Fruit fly (Drosophila melanogaster) whole organism, embryonic: Measurements from ENCODE around the gene CG11970.

Experiments used
- Adf1 ChIP-seq: fragments of 200-800 bp; sonication (Bioruptor generic); IDR thresholded peaks from 2 replicates; pipeline ENCODE4 v1.3.6; 2022; ENCODE audit warnings: missing biosample characterization, missing genetic modification characterization
- B-H2 ChIP-seq: fragments of 200-800 bp; sonication (Bioruptor generic); optimal IDR thresholded peaks from 2 replicates; lab custom pipeline; 2018; ENCODE audit warnings: missing biosample characterization, mild to moderate bottlenecking, missing genetic modification characterization
- CG13296 ChIP-seq: fragments of 200-800 bp; sonication (Bioruptor generic); optimal IDR thresholded peaks from 3 replicates; lab custom pipeline; 2018; ENCODE audit warnings: missing biosample characterization, mild to moderate bottlenecking, missing genetic modification characterization
- CG15269 ChIP-seq: fragments of 200-800 bp; sonication (Bioruptor generic); optimal IDR thresholded peaks from 2 replicates; lab custom pipeline; 2018; ENCODE audit warnings: missing biosample characterization, mild to moderate bottlenecking, missing genetic modification characterization, moderate library complexity
- CG15601 ChIP-seq: fragments of 200-800 bp; sonication (Bioruptor generic); optimal IDR thresholded peaks from 3 replicates; lab custom pipeline; 2019; ENCODE audit warnings: missing biosample characterization, mild to moderate bottlenecking, missing genetic modification characterization, moderate library complexity
- CG1603 ChIP-seq: fragments of 200-800 bp; sonication (Bioruptor generic); optimal IDR thresholded peaks from 2 replicates; lab custom pipeline; 2019; ENCODE audit warnings: missing biosample characterization, mild to moderate bottlenecking, missing genetic modification characterization, moderate library complexity
- CG16813 ChIP-seq: fragments of 200-800 bp; sonication (Bioruptor generic); IDR thresholded peaks from 3 replicates; pipeline ENCODE4 v1.3.6; 2022; ENCODE audit warnings: missing biosample characterization, missing genetic modification characterization; ENCODE audit not compliant: partially characterized antibody
- CG17186 ChIP-seq: fragments of 200-800 bp; sonication (Bioruptor generic); optimal IDR thresholded peaks from 3 replicates; lab custom pipeline; 2017; ENCODE audit warnings: missing biosample characterization, missing genetic modification reagents, missing genetic modification characterization
- CG17568 ChIP-seq: fragments of 200-800 bp; sonication (Bioruptor generic); optimal IDR thresholded peaks from 2 replicates; lab custom pipeline; 2018; ENCODE audit warnings: missing biosample characterization, mild to moderate bottlenecking, missing genetic modification characterization, moderate library complexity
- CG17912 ChIP-seq: fragments of 200-800 bp; sonication (Bioruptor generic); optimal IDR thresholded peaks from 2 replicates; lab custom pipeline; 2018; ENCODE audit warnings: missing biosample characterization, mild to moderate bottlenecking, missing genetic modification characterization
- CG30403 ChIP-seq: fragments of 200-800 bp; sonication (Bioruptor generic); optimal IDR thresholded peaks from 3 replicates; lab custom pipeline; 2016; ENCODE audit warnings: missing biosample characterization, missing genetic modification characterization
- CG33213 ChIP-seq: fragments of 200-800 bp; sonication (Bioruptor generic); optimal IDR thresholded peaks from 3 replicates; lab custom pipeline; 2016; ENCODE audit warnings: missing biosample characterization, missing genetic modification characterization
- CG5180 ChIP-seq: fragments of 200-800 bp; sonication (Bioruptor generic); optimal IDR thresholded peaks from 3 replicates; lab custom pipeline; 2017; ENCODE audit warnings: missing biosample characterization, missing genetic modification characterization, mild to moderate bottlenecking, moderate library complexity, missing genetic modification reagents
- CG6791 ChIP-seq: fragments of 200-800 bp; sonication (Bioruptor generic); IDR thresholded peaks from 3 replicates; pipeline ENCODE4 v1.3.6; 2022; ENCODE audit warnings: missing biosample characterization, missing genetic modification characterization; ENCODE audit not compliant: partially characterized antibody
- CG7839 ChIP-seq: fragments of 200-800 bp; sonication (Bioruptor generic); optimal IDR thresholded peaks from 3 replicates; lab custom pipeline; 2018; ENCODE audit warnings: missing biosample characterization, mild to moderate bottlenecking, missing genetic modification characterization, moderate library complexity
- CG7928 ChIP-seq: fragments of 200-800 bp; sonication (Bioruptor generic); optimal IDR thresholded peaks from 2 replicates; lab custom pipeline; 2017; ENCODE audit warnings: missing biosample characterization, mild to moderate bottlenecking, missing genetic modification characterization
- CG7963 ChIP-seq: fragments of 200-800 bp; sonication (Bioruptor generic); IDR thresholded peaks from 3 replicates; pipeline ENCODE4 v1.3.6; 2022; ENCODE audit warnings: missing biosample characterization, missing genetic modification characterization; ENCODE audit not compliant: partially characterized antibody
- CG9817 ChIP-seq: fragments of 200-800 bp; sonication (Bioruptor generic); optimal IDR thresholded peaks from 2 replicates; lab custom pipeline; 2018; ENCODE audit warnings: missing biosample characterization, mild to moderate bottlenecking, missing genetic modification characterization, moderate library complexity
- D19A ChIP-seq: fragments of 200-800 bp; optimal IDR thresholded peaks from 3 replicates; lab custom pipeline; 2019; ENCODE audit warnings: missing biosample characterization, mild to moderate bottlenecking, missing genetic modification characterization, moderate library complexity
- Eip74EF ChIP-seq, 2 experiments: fragments of 200-800 bp in 1 of 2; fragments of >200 bp in 1 of 2; sonication (Bioruptor generic) in 1 of 2; optimal IDR thresholded peaks; 2 replicates each; lab custom pipeline; 2017 to 2019; ENCODE audit warnings: missing biosample characterization in 2 of 2, missing genetic modification characterization in 2 of 2, mild to moderate bottlenecking in 1 of 2, moderate library complexity in 1 of 2
- H15 ChIP-seq: fragments of 200-800 bp; sonication (Bioruptor generic); IDR thresholded peaks from 3 replicates; pipeline ENCODE4 v1.3.6; 2022; ENCODE audit warnings: missing biosample characterization, missing genetic modification characterization
- MTF-1 ChIP-seq: fragments of 200-800 bp; sonication (Bioruptor generic); optimal IDR thresholded peaks from 2 replicates; lab custom pipeline; 2018; ENCODE audit warnings: missing biosample characterization, mild to moderate bottlenecking, missing genetic modification characterization, borderline replicate concordance
- Nf-YC ChIP-seq: fragments of 200-800 bp; optimal IDR thresholded peaks from 3 replicates; lab custom pipeline; 2019; ENCODE audit warnings: missing biosample characterization, mild to moderate bottlenecking, missing genetic modification characterization, moderate library complexity
- NfI ChIP-seq: fragments of 200-800 bp; sonication (Bioruptor generic); optimal IDR thresholded peaks from 3 replicates; lab custom pipeline; 2018; ENCODE audit warnings: missing biosample characterization, mild to moderate bottlenecking, missing genetic modification characterization, moderate library complexity
- Oaz ChIP-seq: fragments of 200-800 bp; sonication (Bioruptor generic); IDR thresholded peaks from 2 replicates; pipeline ENCODE4 v1.3.6; 2022; ENCODE audit warnings: missing biosample characterization, missing genetic modification characterization
- Side ChIP-seq: fragments of 200-800 bp; sonication (Bioruptor generic); optimal IDR thresholded peaks from 2 replicates; lab custom pipeline; 2016; ENCODE audit warnings: missing biosample characterization, missing genetic modification characterization
- amos ChIP-seq: fragments of 200-800 bp; sonication (Bioruptor generic); IDR thresholded peaks from 2 replicates; pipeline ENCODE4 v1.3.6; 2022; ENCODE audit warnings: missing biosample characterization, missing genetic modification characterization; ENCODE audit not compliant: partially characterized antibody
- aop ChIP-seq: fragments of 200-800 bp; sonication (Bioruptor generic); IDR thresholded peaks from 2 replicates; pipeline ENCODE4 v1.3.6; 2022; ENCODE audit warnings: missing biosample characterization, missing genetic modification characterization
- ara ChIP-seq: fragments of 200-800 bp; sonication (Bioruptor generic); IDR thresholded peaks from 2 replicates; pipeline ENCODE4 v1.3.6; 2022; ENCODE audit warnings: missing biosample characterization, missing genetic modification characterization
- chif ChIP-seq, 2 experiments: fragments of 200-800 bp; sonication (Bioruptor generic); optimal IDR thresholded peaks; 3 replicates each; lab custom pipeline; 2016; ENCODE audit warnings: missing biosample characterization in 2 of 2, missing genetic modification characterization in 2 of 2
- kay ChIP-seq: fragments of 200-800 bp; sonication (Bioruptor generic); optimal IDR thresholded peaks from 2 replicates; lab custom pipeline; 2016; ENCODE audit warnings: missing biosample characterization, missing genetic modification characterization
- lab ChIP-seq: fragments of 200-800 bp; sonication (Bioruptor generic); optimal IDR thresholded peaks from 3 replicates; lab custom pipeline; 2017; ENCODE audit warnings: missing biosample characterization, missing genetic modification characterization, mild to moderate bottlenecking, moderate library complexity, missing genetic modification reagents
- mam ChIP-seq: fragments of 200-800 bp; sonication (Bioruptor generic); optimal IDR thresholded peaks from 3 replicates; lab custom pipeline; 2016; ENCODE audit warnings: missing biosample characterization, missing genetic modification characterization
- pan ChIP-seq, 4 experiments: fragments of >200 bp in 3 of 4; fragments of 200-800 bp in 1 of 4; sonication (Bioruptor generic) in 1 of 4; optimal IDR thresholded peaks in 3 of 4; IDR thresholded peaks in 1 of 4; 2 replicates each; pipeline versions ENCODE4 v1.3.6 to Lab custom; 2017 to 2022; ENCODE audit warnings: missing biosample characterization in 2 of 4, missing genetic modification characterization in 2 of 4, mixed read lengths in 1 of 4
- pb ChIP-seq: fragments of 200-800 bp; sonication (Bioruptor generic); optimal IDR thresholded peaks from 3 replicates; lab custom pipeline; 2016; ENCODE audit warnings: missing biosample characterization, missing genetic modification characterization
- pfk ChIP-seq: fragments of 200-800 bp; sonication (Bioruptor generic); optimal IDR thresholded peaks from 2 replicates; lab custom pipeline; 2018; ENCODE audit warnings: missing biosample characterization, mild to moderate bottlenecking, missing genetic modification characterization, moderate library complexity
- sd ChIP-seq: fragments of 200-800 bp; sonication (Bioruptor generic); optimal IDR thresholded peaks from 3 replicates; lab custom pipeline; 2018; ENCODE audit warnings: missing biosample characterization, mild to moderate bottlenecking, missing genetic modification characterization, moderate library complexity
- seq ChIP-seq: fragments of 200-800 bp; sonication (Bioruptor generic); IDR thresholded peaks from 2 replicates; pipeline ENCODE4 v1.3.6; 2022; ENCODE audit warnings: missing biosample characterization, missing genetic modification characterization
- sqz ChIP-seq: fragments of 200-800 bp; sonication (Bioruptor generic); optimal IDR thresholded peaks from 3 replicates; lab custom pipeline; 2018; ENCODE audit warnings: missing biosample characterization, mild to moderate bottlenecking, missing genetic modification characterization
- stc ChIP-seq: fragments of 200-800 bp; sonication (Bioruptor generic); IDR thresholded peaks from 2 replicates; pipeline ENCODE4 v1.3.6; 2022; ENCODE audit warnings: missing biosample characterization, missing genetic modification characterization
- tll ChIP-seq, 2 experiments: fragments of 200-800 bp in 1 of 2; fragments of >200 bp in 1 of 2; sonication (Bioruptor generic) in 1 of 2; optimal IDR thresholded peaks; 2 replicates each; lab custom pipeline; 2017 to 2019; ENCODE audit warnings: missing biosample characterization in 2 of 2, missing genetic modification characterization in 2 of 2, mild to moderate bottlenecking in 1 of 2, moderate library complexity in 1 of 2
- trem ChIP-seq: fragments of 200-800 bp; optimal IDR thresholded peaks from 3 replicates; lab custom pipeline; 2019; ENCODE audit warnings: missing biosample characterization, mild to moderate bottlenecking, missing genetic modification characterization, moderate library complexity
- unc-4 ChIP-seq: fragments of 200-800 bp; sonication (Bioruptor generic); IDR thresholded peaks from 2 replicates; pipeline ENCODE4 v1.3.6; 2022; ENCODE audit warnings: missing biosample characterization, missing genetic modification characterization; ENCODE audit not compliant: partially characterized antibody
- zen ChIP-seq: fragments of 200-800 bp; sonication (Bioruptor generic); optimal IDR thresholded peaks from 3 replicates; lab custom pipeline; 2018; ENCODE audit warnings: missing biosample characterization, mild to moderate bottlenecking, missing genetic modification characterization, moderate library complexity
- zen2 ChIP-seq: fragments of 200-800 bp; sonication (Bioruptor generic); IDR thresholded peaks from 3 replicates; pipeline ENCODE4 v1.3.6; 2022; ENCODE audit warnings: missing biosample characterization, missing genetic modification characterization; ENCODE audit not compliant: partially characterized antibody

CG11970 gene

DNA sequence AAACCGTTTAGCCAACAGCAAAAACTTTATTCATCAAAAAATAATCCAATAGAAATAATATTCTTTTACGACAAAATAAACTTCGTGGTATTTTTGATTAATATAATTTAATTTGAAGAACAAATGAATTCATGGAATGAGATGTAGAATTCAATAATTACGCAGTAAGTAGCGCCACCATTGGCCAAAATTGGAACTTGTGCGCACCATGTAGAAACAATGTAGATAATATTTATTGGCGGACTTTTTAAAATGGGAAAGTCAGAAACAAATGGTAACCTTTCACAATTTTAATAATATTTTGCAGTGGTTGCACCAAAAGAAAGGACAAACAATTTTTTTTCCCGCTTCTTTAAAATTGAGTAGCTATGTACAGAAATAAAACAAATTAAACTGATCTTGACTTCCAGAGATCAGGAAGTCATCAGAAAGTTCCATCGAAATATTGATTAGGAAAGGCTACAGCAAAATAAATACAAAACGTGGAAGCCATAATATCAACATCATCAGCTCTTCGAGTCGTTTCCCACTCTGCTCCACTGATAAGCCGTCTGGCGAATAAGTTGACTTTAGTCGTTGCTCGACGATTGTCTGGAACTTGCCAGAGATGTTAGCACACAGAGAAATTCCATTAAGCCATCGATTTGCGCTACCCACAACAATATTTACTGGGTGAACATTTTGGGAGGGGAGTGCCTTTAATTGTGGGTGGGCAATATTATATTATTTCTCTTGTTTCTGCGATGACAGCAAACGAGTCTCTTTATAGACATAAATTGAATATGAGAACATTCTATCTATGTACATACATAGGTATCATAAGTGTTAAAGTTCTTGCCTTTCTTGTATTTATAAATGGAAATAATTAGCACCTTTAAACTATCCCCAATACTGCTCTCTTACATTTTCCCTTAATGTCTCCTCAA, 4.4 kb upstream of the CG11970 start (continued):
- TF ChIP-seq CG33213 (GFP tag; lab: Kevin White, UChicago): peak; percentile 9
- TF ChIP-seq B-H2 (GFP tag; lab: Kevin White, UChicago): no peak
- TF ChIP-seq Eip74EF (GFP tag; optimal IDR thresholded peaks at IDR 0.05; lab: Kevin White, UChicago): peak in 1 of 2 experiments; percentile 22
- peak; percentile 18 for TF ChIP-seq pfk (GFP tag; lab: Kevin White, UChicago)
- no peak for TF ChIP-seq CG13296 (GFP tag; lab: Kevin White, UChicago)
- TF ChIP-seq Side (GFP tag; lab: Kevin White, UChicago): no peak
- peak; percentile 24 for TF ChIP-seq NfI (GFP tag; lab: Kevin White, UChicago)
- TF ChIP-seq pan (optimal IDR thresholded peaks at IDR 0.05; lab: Kevin White, UChicago): no peak
- no peak for TF ChIP-seq pan (GFP tag; optimal IDR thresholded peaks at IDR 0.05 in 1 of 2, IDR thresholded peaks at IDR 0.05 in 1 of 2)
- TF ChIP-seq unc-4 (GFP tag; lab: Robert Waterston, UW): peak; percentile 39; the same call in 1 of the 2 replicates
- peak; percentile 27 for TF ChIP-seq CG17912 (GFP tag; lab: Kevin White, UChicago)
- no peak for TF ChIP-seq Oaz (GFP tag; lab: Robert Waterston, UW)
- TF ChIP-seq CG15601 (tag; lab: Kevin White, UChicago): no peak
- 0 out of 3 replicates have a peak, but pooled peaks have one; percentile 6 for TF ChIP-seq H15
- TF ChIP-seq CG7839: peak; percentile 25
- peak; percentile 33 for TF ChIP-seq CG17186
- TF ChIP-seq CG17568: peak; percentile 2
- peak; percentile 37 for TF ChIP-seq zen (tag; lab: Kevin White, UChicago)
- TF ChIP-seq CG1603 (tag; lab: Kevin White, UChicago): peak; percentile 32
- TF ChIP-seq Nf-YC: peak; percentile 38
- no peak for TF ChIP-seq pb
- TF ChIP-seq ara (GFP tag; lab: Robert Waterston, UW): no peak
- TF ChIP-seq mam: no peak
- TF ChIP-seq seq (GFP tag; lab: Robert Waterston, UW): peak; percentile 54
- peak; percentile 25 for TF ChIP-seq D19A
- no peak for TF ChIP-seq zen2 (GFP tag; lab: Robert Waterston, UW)
- peak; percentile 56 for TF ChIP-seq CG5180 (GFP tag; lab: Kevin White, UChicago)
- peak; percentile 39 for TF ChIP-seq lab (GFP tag; lab: Kevin White, UChicago)
- TF ChIP-seq CG15269 (tag; lab: Kevin White, UChicago): peak; percentile 28
- TF ChIP-seq CG7928 (GFP tag; lab: Kevin White, UChicago): no peak
- peak; percentile 60; the same call in 2 of the 3 replicates for TF ChIP-seq CG16813 (GFP tag; lab: Robert Waterston, UW)
- TF ChIP-seq chif (GFP tag; optimal IDR thresholded peaks at IDR 0.05; lab: Kevin White, UChicago): peak in 1 of 2 experiments; percentile 30
- TF ChIP-seq stc (GFP tag; lab: Robert Waterston, UW): no peak
- TF ChIP-seq CG7963 (GFP tag; lab: Robert Waterston, UW): peak; percentile 56; the same call in 2 of the 3 replicates
- no peak for TF ChIP-seq aop (GFP tag; lab: Robert Waterston, UW)
- TF ChIP-seq tll (GFP tag; optimal IDR thresholded peaks at IDR 0.05; lab: Kevin White, UChicago): no peak
- TF ChIP-seq trem (tag; lab: Kevin White, UChicago): peak; percentile 27
- TF ChIP-seq Adf1 (GFP tag; lab: Robert Waterston, UW): no peak
- no peak for TF ChIP-seq kay (GFP tag; lab: Kevin White, UChicago)
- peak; percentile 23 for TF ChIP-seq CG9817 (tag; lab: Kevin White, UChicago)
- TF ChIP-seq CG30403: peak; percentile 24
- 0 out of 3 replicates have a peak, but pooled peaks have one; percentile 45 for TF ChIP-seq CG6791 (GFP tag; lab: Robert Waterston, UW)
- peak; percentile 80 for TF ChIP-seq amos (GFP tag; lab: Robert Waterston, UW)
- no peak for TF ChIP-seq sqz (GFP tag; lab: Kevin White, UChicago)
- no peak for TF ChIP-seq sd
- no peak for TF ChIP-seq MTF-1 (GFP tag; lab: Kevin White, UChicago)
